Fruit fly (Drosophila melanogaster) whole organism, prepupa: Measurements from ENCODE around the gene Bx42.

Source experiments
- CG10669 ChIP-seq: fragments of 200-800 bp; sonication (Bioruptor generic); optimal IDR thresholded peaks from 3 replicates; lab custom pipeline; 2018; ENCODE audit warnings: missing biosample characterization, mild to moderate bottlenecking, missing genetic modification characterization, moderate library complexity
- CG3919 ChIP-seq: fragments of 200-800 bp; sonication (Bioruptor generic); optimal IDR thresholded peaks from 3 replicates; lab custom pipeline; 2016; ENCODE audit warnings: missing biosample characterization, missing genetic modification characterization
- CG4318 ChIP-seq: fragments of 200-800 bp; sonication (Bioruptor generic); optimal IDR thresholded peaks from 3 replicates; lab custom pipeline; 2017; ENCODE audit warnings: missing biosample characterization, mild to moderate bottlenecking, missing genetic modification characterization
- CG6854 ChIP-seq: fragments of 200-800 bp; sonication (Bioruptor generic); optimal IDR thresholded peaks from 2 replicates; lab custom pipeline; 2017; ENCODE audit warnings: missing biosample characterization, mild to moderate bottlenecking, missing genetic modification characterization
- CG7368 ChIP-seq: fragments of 200-800 bp; sonication (Bioruptor generic); optimal IDR thresholded peaks from 3 replicates; lab custom pipeline; 2016; ENCODE audit warnings: missing biosample characterization, missing genetic modification characterization
- CG8119 ChIP-seq: fragments of 200-800 bp; sonication (Bioruptor generic); IDR thresholded peaks from 3 replicates; pipeline ENCODE4 v1.3.6; 2022; ENCODE audit warnings: missing biosample characterization, missing genetic modification characterization
- CG9139 ChIP-seq: fragments of 200-800 bp; sonication (Bioruptor generic); optimal IDR thresholded peaks from 3 replicates; lab custom pipeline; 2017; ENCODE audit warnings: missing biosample characterization, mild to moderate bottlenecking, missing genetic modification characterization
- Eip75B ChIP-seq: fragments of 200-800 bp; sonication (Bioruptor generic); optimal IDR thresholded peaks from 3 replicates; lab custom pipeline; 2016; ENCODE audit warnings: missing biosample characterization, missing genetic modification characterization
- Gug ChIP-seq: fragments of 200-800 bp; sonication (Bioruptor generic); IDR thresholded peaks from 2 replicates; pipeline ENCODE4 v1.3.6; 2022; ENCODE audit warnings: missing biosample characterization, missing genetic modification characterization
- Hr39 ChIP-seq: fragments of 200-800 bp; sonication (Bioruptor generic); optimal IDR thresholded peaks from 2 replicates; lab custom pipeline; 2016; ENCODE audit warnings: missing biosample characterization, missing genetic modification characterization
- Lpt ChIP-seq: fragments of 200-800 bp; sonication (Bioruptor generic); optimal IDR thresholded peaks from 3 replicates; lab custom pipeline; 2016; ENCODE audit warnings: missing biosample characterization, missing genetic modification characterization
- Sox14 ChIP-seq: fragments of 200-800 bp; sonication (Bioruptor generic); optimal IDR thresholded peaks from 3 replicates; lab custom pipeline; 2016; ENCODE audit warnings: missing biosample characterization, missing genetic modification characterization
- dac ChIP-seq: fragments of 200-800 bp; sonication (Bioruptor generic); optimal IDR thresholded peaks from 2 replicates; lab custom pipeline; 2017; ENCODE audit warnings: missing biosample characterization, mild to moderate bottlenecking, missing genetic modification characterization
- fkh ChIP-seq: fragments of 200-800 bp; sonication (Bioruptor generic); optimal IDR thresholded peaks from 3 replicates; lab custom pipeline; 2017; ENCODE audit warnings: missing biosample characterization, mild to moderate bottlenecking, missing genetic modification characterization, moderate library complexity
- salr ChIP-seq, 2 experiments: fragments of 200-800 bp; sonication (Bioruptor generic); optimal IDR thresholded peaks; 3 replicates each; lab custom pipeline; 2016 to 2018; ENCODE audit warnings: missing biosample characterization in 2 of 2, missing genetic modification characterization in 2 of 2, mild to moderate bottlenecking in 1 of 2

Bx42 gene

DNA sequence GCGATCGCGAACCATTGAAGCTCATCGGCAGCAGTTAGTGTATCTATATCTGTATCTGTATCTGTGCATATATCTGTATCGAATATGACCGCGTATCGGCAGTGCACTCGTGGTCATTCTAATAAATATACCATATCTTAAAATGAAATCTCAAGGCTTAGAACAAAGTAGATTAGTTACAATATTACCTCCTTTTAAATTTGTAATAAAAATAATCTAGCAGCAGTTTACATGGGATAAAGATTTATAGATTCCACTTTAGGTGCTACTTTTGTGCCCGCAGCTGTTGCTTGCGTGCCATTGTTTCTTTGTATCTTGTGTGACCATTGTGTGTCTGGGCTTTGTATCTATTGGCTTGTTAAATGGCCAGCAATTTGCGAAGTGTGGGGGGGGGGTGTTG is 46.3 kb downstream of the Bx42 start (continued):
- TF ChIP-seq CG8119 (GFP tag; lab: Robert Waterston, UW) = peak; percentile 92
- peak; percentile 73 for TF ChIP-seq CG7368 (GFP tag; lab: Kevin White, UChicago)
- TF ChIP-seq CG4318 (GFP tag; lab: Kevin White, UChicago) = peak; percentile 75
- TF ChIP-seq Lpt (GFP tag; lab: Kevin White, UChicago) = peak; percentile 85
- peak; percentile 76 for TF ChIP-seq Eip75B (GFP tag; lab: Kevin White, UChicago)
- peak; percentile 84 for TF ChIP-seq CG10669 (GFP tag; lab: Kevin White, UChicago)
- peak; percentile 86 for TF ChIP-seq CG3919
- TF ChIP-seq Gug (GFP tag; lab: Robert Waterston, UW) = peak; percentile 82
- no peak for TF ChIP-seq fkh
- TF ChIP-seq CG6854 (GFP tag; lab: Kevin White, UChicago) = peak; percentile 71
- peak; percentile 65 to 70 for TF ChIP-seq salr (GFP tag; optimal IDR thresholded peaks at IDR 0.05; lab: Kevin White, UChicago)
- peak; percentile 93 for TF ChIP-seq Sox14 (GFP tag; lab: Kevin White, UChicago)
- no peak for TF ChIP-seq CG9139 (GFP tag; lab: Kevin White, UChicago)
- TF ChIP-seq dac (GFP tag; lab: Kevin White, UChicago) = peak; percentile 68
- TF ChIP-seq Hr39 = peak; percentile 78
